Fruit fly (Drosophila melanogaster) whole organism, embryonic: Measurements from ENCODE around the gene CG8870.

Source experiments
- Aef1 ChIP-seq: fragments of 200-800 bp; sonication (Bioruptor generic); IDR thresholded peaks from 3 replicates; pipeline ENCODE4 v1.3.6; 2022; ENCODE audit warnings: missing biosample characterization, missing genetic modification characterization
- CG12659 ChIP-seq: fragments of 200-800 bp; sonication (Bioruptor generic); optimal IDR thresholded peaks from 3 replicates; lab custom pipeline; 2017; ENCODE audit warnings: mild to moderate bottlenecking, missing biosample characterization, missing genetic modification reagents, missing genetic modification characterization
- CG13624 ChIP-seq: fragments of 200-800 bp; sonication (Bioruptor generic); optimal IDR thresholded peaks from 2 replicates; lab custom pipeline; 2016; ENCODE audit warnings: missing biosample characterization, missing genetic modification characterization
- CG14050 ChIP-seq: fragments of 200-800 bp; sonication (Bioruptor generic); IDR thresholded peaks from 3 replicates; pipeline ENCODE4 v1.3.6; 2022; ENCODE audit warnings: missing biosample characterization, missing genetic modification characterization
- CG14965 ChIP-seq: fragments of 200-800 bp; sonication (Bioruptor generic); optimal IDR thresholded peaks from 2 replicates; lab custom pipeline; 2016; ENCODE audit warnings: missing biosample characterization, missing genetic modification characterization, borderline replicate concordance
- CG1647 ChIP-seq: fragments of 200-800 bp; sonication (Bioruptor generic); optimal IDR thresholded peaks from 3 replicates; lab custom pipeline; 2016; ENCODE audit warnings: missing biosample characterization, missing genetic modification characterization
- CG18619 ChIP-seq: fragments of 200-800 bp; sonication (Bioruptor generic); optimal IDR thresholded peaks from 3 replicates; lab custom pipeline; 2017; ENCODE audit warnings: missing biosample characterization, mild to moderate bottlenecking, missing genetic modification characterization
- CG2712 ChIP-seq: fragments of 200-800 bp; optimal IDR thresholded peaks from 3 replicates; lab custom pipeline; 2019; ENCODE audit warnings: missing biosample characterization, mild to moderate bottlenecking, missing genetic modification characterization, moderate library complexity
- CG2875 ChIP-seq: fragments of 200-800 bp; sonication (Bioruptor generic); optimal IDR thresholded peaks from 2 replicates; lab custom pipeline; 2017; ENCODE audit warnings: missing biosample characterization, mild to moderate bottlenecking, missing genetic modification characterization, missing genetic modification reagents
- CG32532 ChIP-seq: fragments of 200-800 bp; sonication (Bioruptor generic); IDR thresholded peaks from 2 replicates; pipeline ENCODE4 v1.3.6; 2022; ENCODE audit warnings: missing biosample characterization, missing genetic modification characterization
- CG3726 ChIP-seq: fragments of 200-800 bp; sonication (Bioruptor generic); IDR thresholded peaks from 3 replicates; pipeline ENCODE4, ENCODE4 v1.3.6; 2022; ENCODE audit warnings: missing biosample characterization, missing genetic modification characterization
- CG7745 ChIP-seq: fragments of 200-800 bp; sonication (Bioruptor generic); optimal IDR thresholded peaks from 2 replicates; lab custom pipeline; 2018; ENCODE audit warnings: missing biosample characterization, mild to moderate bottlenecking, missing genetic modification characterization, moderate library complexity
- CG9609 ChIP-seq: fragments of 200-800 bp; sonication (Bioruptor generic); optimal IDR thresholded peaks from 3 replicates; lab custom pipeline; 2016; ENCODE audit warnings: missing biosample characterization, missing genetic modification characterization
- CG9727 ChIP-seq: fragments of 200-800 bp; sonication (Bioruptor generic); optimal IDR thresholded peaks from 3 replicates; lab custom pipeline; 2017; ENCODE audit warnings: missing biosample characterization, mild to moderate bottlenecking, missing genetic modification characterization
- Camta ChIP-seq: fragments of 200-800 bp; sonication (Bioruptor generic); optimal IDR thresholded peaks from 2 replicates; lab custom pipeline; 2016; ENCODE audit warnings: missing biosample characterization, missing genetic modification characterization
- Fer1 ChIP-seq: fragments of 200-800 bp; sonication (Bioruptor generic); optimal IDR thresholded peaks from 2 replicates; lab custom pipeline; 2017; ENCODE audit warnings: missing biosample characterization, mild to moderate bottlenecking, missing genetic modification characterization
- Hmx ChIP-seq: fragments of 200-800 bp; sonication (Bioruptor generic); optimal IDR thresholded peaks from 2 replicates; lab custom pipeline; 2016; ENCODE audit warnings: missing biosample characterization, missing genetic modification characterization
- MESR4 ChIP-seq: fragments of 200-800 bp; sonication (Bioruptor generic); optimal IDR thresholded peaks from 2 replicates; lab custom pipeline; 2018; ENCODE audit warnings: missing biosample characterization, mild to moderate bottlenecking, missing genetic modification characterization, moderate library complexity
- Nf-YA ChIP-seq: fragments of 200-800 bp; sonication (Bioruptor generic); IDR thresholded peaks from 2 replicates; pipeline ENCODE4 v1.3.6; 2022; ENCODE audit warnings: missing biosample characterization, missing genetic modification characterization
- Pdp1 ChIP-seq, 2 experiments: fragments of 200-800 bp; sonication (Bioruptor generic); optimal IDR thresholded peaks; 3 replicates each; lab custom pipeline; 2016; ENCODE audit warnings: missing biosample characterization in 2 of 2, missing genetic modification characterization in 2 of 2, mild to moderate bottlenecking in 1 of 2, moderate library complexity in 1 of 2
- Rx ChIP-seq: fragments of 200-800 bp; sonication (Bioruptor generic); IDR thresholded peaks from 2 replicates; pipeline ENCODE4 v1.3.6; 2022; ENCODE audit warnings: missing biosample characterization, missing genetic modification characterization
- Sox102F ChIP-seq: fragments of 200-800 bp; sonication (Bioruptor generic); optimal IDR thresholded peaks from 2 replicates; lab custom pipeline; 2018; ENCODE audit warnings: missing biosample characterization, mild to moderate bottlenecking, missing genetic modification characterization, moderate library complexity
- Stat92E ChIP-seq, 3 experiments: fragments of >200 bp in 2 of 3; fragments of 200-800 bp in 1 of 3; sonication (Bioruptor generic) in 1 of 3; optimal IDR thresholded peaks; 2 replicates each; lab custom pipeline; 2017 to 2019; ENCODE audit warnings: missing biosample characterization in 3 of 3, missing genetic modification characterization in 3 of 3, mild to moderate bottlenecking in 1 of 3, moderate library complexity in 1 of 3
- Usf ChIP-seq: fragments of 200-800 bp; sonication (Bioruptor generic); optimal IDR thresholded peaks from 2 replicates; lab custom pipeline; 2017; ENCODE audit warnings: missing genotype, missing biosample characterization, missing genetic modification characterization
- YL-1 ChIP-seq: fragments of 200-800 bp; sonication (Bioruptor generic); optimal IDR thresholded peaks from 3 replicates; lab custom pipeline; 2017; ENCODE audit warnings: missing biosample characterization, mild to moderate bottlenecking, missing genetic modification characterization
- az2 ChIP-seq: fragments of 200-800 bp; sonication (Bioruptor generic); optimal IDR thresholded peaks from 3 replicates; lab custom pipeline; 2016; ENCODE audit warnings: missing biosample characterization, missing genetic modification characterization
- bab2 ChIP-seq: fragments of 200-800 bp; sonication (Bioruptor generic); optimal IDR thresholded peaks from 2 replicates; lab custom pipeline; 2016; ENCODE audit warnings: missing biosample characterization, missing genetic modification characterization
- chn ChIP-seq: fragments of 200-800 bp; sonication (Bioruptor generic); optimal IDR thresholded peaks from 2 replicates; lab custom pipeline; 2016; ENCODE audit warnings: missing biosample characterization, missing genetic modification characterization
- disco-r ChIP-seq: fragments of 200-800 bp; sonication (Bioruptor generic); optimal IDR thresholded peaks from 2 replicates; lab custom pipeline; 2016; ENCODE audit warnings: missing biosample characterization, missing genetic modification characterization
- esg ChIP-seq: fragments of 200-800 bp; sonication (Bioruptor generic); conservative IDR thresholded peaks from 2 replicates; pipeline ENCODE4 v1.3.6; 2022; ENCODE audit warnings: missing biosample characterization, missing genetic modification characterization
- gro ChIP-seq: fragments of 200-800 bp; sonication (Bioruptor generic); optimal IDR thresholded peaks from 2 replicates; lab custom pipeline; 2016; ENCODE audit warnings: missing biosample characterization, missing genetic modification characterization
- ham ChIP-seq: fragments of 200-800 bp; sonication (Bioruptor generic); IDR thresholded peaks from 2 replicates; pipeline ENCODE4 v1.3.6; 2022; ENCODE audit warnings: missing biosample characterization, missing genetic modification characterization
- ind ChIP-seq: fragments of 200-800 bp; sonication (Bioruptor generic); optimal IDR thresholded peaks from 3 replicates; lab custom pipeline; 2016; ENCODE audit warnings: missing biosample characterization, missing genetic modification characterization
- inv ChIP-seq: fragments of 200-800 bp; sonication (Bioruptor generic); IDR thresholded peaks from 2 replicates; pipeline ENCODE4 v1.3.6; 2022; ENCODE audit warnings: missing biosample characterization, missing genetic modification characterization; ENCODE audit not compliant: partially characterized antibody
- knrl ChIP-seq: fragments of 200-800 bp; sonication (Bioruptor generic); IDR thresholded peaks from 3 replicates; pipeline ENCODE4 v1.3.6; 2022; ENCODE audit warnings: missing biosample characterization, missing genetic modification characterization; ENCODE audit not compliant: partially characterized antibody
- mirr ChIP-seq: fragments of 200-800 bp; sonication (Bioruptor generic); optimal IDR thresholded peaks from 3 replicates; lab custom pipeline; 2018; ENCODE audit warnings: missing biosample characterization, mild to moderate bottlenecking, missing genetic modification characterization
- oc ChIP-seq: fragments of 200-800 bp; sonication (Bioruptor generic); optimal IDR thresholded peaks from 2 replicates; lab custom pipeline; 2018; ENCODE audit warnings: missing biosample characterization, mild to moderate bottlenecking, missing genetic modification characterization, moderate library complexity
- otp ChIP-seq: fragments of 200-800 bp; sonication (Bioruptor generic); IDR thresholded peaks from 3 replicates; pipeline ENCODE4, ENCODE4 v1.3.6; 2022; ENCODE audit warnings: missing biosample characterization, missing genetic modification characterization
- pzg ChIP-seq: fragments of 200-800 bp; sonication (Bioruptor generic); optimal IDR thresholded peaks from 3 replicates; lab custom pipeline; 2018; ENCODE audit warnings: missing biosample characterization, mild to moderate bottlenecking, missing genetic modification characterization, moderate library complexity
- ranshi ChIP-seq: fragments of 200-800 bp; sonication (Bioruptor generic); IDR thresholded peaks from 2 replicates; pipeline ENCODE4 v1.3.6; 2022; ENCODE audit warnings: missing biosample characterization, missing genetic modification characterization
- repo ChIP-seq: fragments of 200-800 bp; sonication (Bioruptor generic); optimal IDR thresholded peaks from 2 replicates; lab custom pipeline; 2016; ENCODE audit warnings: missing biosample characterization, missing genetic modification characterization
- salm ChIP-seq: fragments of 200-800 bp; sonication (Bioruptor generic); optimal IDR thresholded peaks from 2 replicates; lab custom pipeline; 2018; ENCODE audit warnings: missing biosample characterization, mild to moderate bottlenecking, missing genetic modification characterization
- sc ChIP-seq, 3 experiments: fragments of >200 bp in 2 of 3; fragments of 200-800 bp in 1 of 3; sonication (Bioruptor generic) in 1 of 3; optimal IDR thresholded peaks; 2 replicates in 2 of 3; 3 replicates in 1 of 3; lab custom pipeline; 2017; ENCODE audit warnings: mild to moderate bottlenecking in 1 of 3, missing biosample characterization in 1 of 3, missing genetic modification characterization in 1 of 3, missing genetic modification reagents in 1 of 3
- shn ChIP-seq: fragments of 200-800 bp; sonication (Bioruptor generic); optimal IDR thresholded peaks from 3 replicates; lab custom pipeline; 2016; ENCODE audit warnings: missing biosample characterization, missing genetic modification characterization
- tap ChIP-seq: fragments of 200-800 bp; optimal IDR thresholded peaks from 3 replicates; lab custom pipeline; 2019; ENCODE audit warnings: missing biosample characterization, mild to moderate bottlenecking, missing genetic modification characterization, moderate library complexity
- ttk ChIP-seq: fragments of 200-800 bp; sonication (Bioruptor generic); IDR thresholded peaks from 2 replicates; pipeline ENCODE4 v2.1.2; 2022; ENCODE audit warnings: missing biosample characterization, missing genetic modification characterization
- tup ChIP-seq: fragments of 200-800 bp; sonication (Bioruptor generic); optimal IDR thresholded peaks from 2 replicates; lab custom pipeline; 2016; ENCODE audit warnings: missing biosample characterization, mild to moderate bottlenecking, missing genetic modification characterization, moderate library complexity
- unpg ChIP-seq: fragments of 200-800 bp; sonication (Bioruptor generic); optimal IDR thresholded peaks from 3 replicates; lab custom pipeline; 2018; ENCODE audit warnings: missing biosample characterization, mild to moderate bottlenecking, missing genetic modification characterization, moderate library complexity
- usp ChIP-seq: fragments of >200 bp; optimal IDR thresholded peaks from 2 replicates; lab custom pipeline; 2017; ENCODE audit warnings: missing biosample characterization, missing genetic modification characterization
- vfl ChIP-seq: fragments of 200-800 bp; sonication (Bioruptor generic); optimal IDR thresholded peaks from 2 replicates; lab custom pipeline; 2016; ENCODE audit warnings: missing biosample characterization, missing genetic modification characterization
- z ChIP-seq: fragments of 200-800 bp; sonication (Bioruptor generic); IDR thresholded peaks from 3 replicates; pipeline ENCODE4 v1.3.6; 2022; ENCODE audit warnings: missing biosample characterization, missing genetic modification characterization

The CG8870 gene

dm6 chr3R:13382656-13383142 is 3.1 kb downstream of the CG8870 start (continued):
- peak; percentile 16 for TF ChIP-seq MESR4 (GFP tag; lab: Kevin White, UChicago)
- TF ChIP-seq Stat92E (GFP tag; optimal IDR thresholded peaks at IDR 0.05; lab: Kevin White, UChicago) = no peak
- TF ChIP-seq CG3726 = no peak
- TF ChIP-seq pzg = peak; percentile 26
- TF ChIP-seq ranshi (GFP tag; lab: Robert Waterston, UW) = no peak
- TF ChIP-seq disco-r (GFP tag; lab: Kevin White, UChicago) = no peak
- TF ChIP-seq otp (GFP tag; lab: Robert Waterston, UW) = no peak
- TF ChIP-seq salm (tag; lab: Kevin White, UChicago) = no peak
- no peak for TF ChIP-seq oc
- TF ChIP-seq CG14050 (GFP tag; lab: Robert Waterston, UW) = no peak
- peak; percentile 93 for TF ChIP-seq YL-1 (GFP tag; lab: Kevin White, UChicago)
- TF ChIP-seq ttk (GFP tag; lab: Robert Waterston, UW) = no peak
- TF ChIP-seq CG32532 (GFP tag; lab: Robert Waterston, UW) = peak; percentile 61; the same call in 1 of the 2 replicates
- no peak for TF ChIP-seq z (GFP tag; lab: Robert Waterston, UW)
- TF ChIP-seq Aef1 = no peak
- no peak for TF ChIP-seq Nf-YA
- TF ChIP-seq CG7745 (tag; lab: Kevin White, UChicago) = no peak
- no peak for TF ChIP-seq repo (GFP tag; lab: Kevin White, UChicago)
- TF ChIP-seq tap (tag; lab: Kevin White, UChicago) = no peak
- TF ChIP-seq vfl (GFP tag; lab: Kevin White, UChicago) = no peak
- peak; percentile 61 for TF ChIP-seq gro (GFP tag; lab: Kevin White, UChicago)
- no peak for TF ChIP-seq Camta (GFP tag; lab: Kevin White, UChicago)
- TF ChIP-seq CG2875 (GFP tag; lab: Kevin White, UChicago) = no peak
- TF ChIP-seq CG13624 (GFP tag; lab: Kevin White, UChicago) = peak; percentile 26
- TF ChIP-seq sc (optimal IDR thresholded peaks at IDR 0.05; lab: Kevin White, UChicago) = no peak
- TF ChIP-seq sc (GFP tag; optimal IDR thresholded peaks at IDR 0.05; lab: Kevin White, UChicago) = no peak
- peak; percentile 16 for TF ChIP-seq CG18619 (GFP tag; lab: Kevin White, UChicago)
- no peak for TF ChIP-seq inv (GFP tag; lab: Robert Waterston, UW)
- TF ChIP-seq Sox102F (GFP tag; lab: Kevin White, UChicago) = no peak
- no peak for TF ChIP-seq Hmx (GFP tag; lab: Kevin White, UChicago)
- no peak for TF ChIP-seq tup
- TF ChIP-seq Pdp1 (GFP tag; optimal IDR thresholded peaks at IDR 0.05; lab: Kevin White, UChicago) = no peak
- TF ChIP-seq esg = no peak
- TF ChIP-seq CG9727 = peak; percentile 10
- no peak for TF ChIP-seq CG2712 (tag; lab: Kevin White, UChicago)
- TF ChIP-seq CG14965 (GFP tag; lab: Kevin White, UChicago) = no peak
- TF ChIP-seq Rx = no peak
- no peak for TF ChIP-seq mirr (GFP tag; lab: Kevin White, UChicago)
- no peak for TF ChIP-seq Usf (GFP tag; lab: Kevin White, UChicago)
- TF ChIP-seq CG1647 = no peak
- no peak for TF ChIP-seq ind (GFP tag; lab: Kevin White, UChicago)
- no peak for TF ChIP-seq CG9609 (GFP tag; lab: Kevin White, UChicago)
- no peak for TF ChIP-seq CG12659 (GFP tag; lab: Kevin White, UChicago)
- peak; percentile 29 for TF ChIP-seq Fer1 (GFP tag; lab: Kevin White, UChicago)
- TF ChIP-seq ham = no peak
- TF ChIP-seq unpg (GFP tag; lab: Kevin White, UChicago) = no peak
- TF ChIP-seq usp (GFP tag; lab: Kevin White, UChicago) = no peak
- TF ChIP-seq chn (GFP tag; lab: Kevin White, UChicago) = no peak
- peak; percentile 20 for TF ChIP-seq shn (GFP tag; lab: Kevin White, UChicago)
- TF ChIP-seq bab2 (GFP tag; lab: Kevin White, UChicago) = no peak
- no peak for TF ChIP-seq az2 (GFP tag; lab: Kevin White, UChicago)
- TF ChIP-seq knrl (GFP tag; lab: Robert Waterston, UW) = no peak
